6 worm cellular contexts compared by ENCODE assay signal in genomic region chrX:3297812-3298211, ce11.
A peak's percentile ranks its signal among the peaks of the same experiment; 100 is the strongest.
TF ChIP-seq lines count a peak whose summit lies in the region.

No protein-coding gene starts in this region.

TF ChIP-seq in whole organism, L1 larva, 84 proteins besides CTCF, POLR2A, EP300 and RAD21:
- no peak for TF ChIP-seq nhr-47 (tag; optimal IDR thresholded peaks at IDR 0.05; lab: Kevin White, UChicago)
- peak; percentile 29 for TF ChIP-seq nhr-20 (tag; optimal IDR thresholded peaks at IDR 0.05; lab: Kevin White, UChicago)
- TF ChIP-seq ets-5 (GFP tag; IDR thresholded peaks at IDR 0.05; lab: Robert Waterston, UW) = no peak
- TF ChIP-seq C34B4.2 (tag; optimal IDR thresholded peaks at IDR 0.05; lab: Kevin White, UChicago) = no peak
- TF ChIP-seq irx-1 (tag; optimal IDR thresholded peaks at IDR 0.05; lab: Kevin White, UChicago) = no peak
- TF ChIP-seq elt-2 (tag; optimal IDR thresholded peaks at IDR 0.05; lab: Kevin White, UChicago) = peak; percentile 87
- no peak for TF ChIP-seq blmp-1 (tag; optimal IDR thresholded peaks at IDR 0.05; lab: Kevin White, UChicago)

TF ChIP-seq in whole organism, L2 larva, 48 proteins besides CTCF, POLR2A, EP300 and RAD21 (continues in another document):
- TF ChIP-seq elt-3 (tag; optimal IDR thresholded peaks at IDR 0.05; lab: Kevin White, UChicago) (no peak), ztf-4 (tag; optimal IDR thresholded peaks at IDR 0.05; lab: Kevin White, UChicago) (no peak), mdl-1 (tag; optimal IDR thresholded peaks at IDR 0.05; lab: Kevin White, UChicago) (no peak), sma-9 (GFP tag; optimal IDR thresholded peaks at IDR 0.05; lab: Kevin White, UChicago) (peak; percentile 90), sma-9 (tag; optimal IDR thresholded peaks at IDR 0.05; lab: Kevin White, UChicago) (no peak), peb-1 (tag; optimal IDR thresholded peaks at IDR 0.05; lab: Kevin White, UChicago) (no peak), skn-1 (tag; optimal IDR thresholded peaks at IDR 0.05; lab: Kevin White, UChicago) (no peak), gmeb-1 (tag; optimal IDR thresholded peaks at IDR 0.05; lab: Kevin White, UChicago) (peak; percentile 26), ceh-82 (tag; optimal IDR thresholded peaks at IDR 0.05; lab: Kevin White, UChicago) (no peak), unc-62 (GFP tag; optimal IDR thresholded peaks at IDR 0.05; lab: Kevin White, UChicago) (no peak), sma-3 (GFP tag; optimal IDR thresholded peaks at IDR 0.05; lab: Kevin White, UChicago) (no peak), R02D3.7 (tag; optimal IDR thresholded peaks at IDR 0.05; lab: Kevin White, UChicago) (no peak), nhr-6 (tag; optimal IDR thresholded peaks at IDR 0.05; lab: Kevin White, UChicago) (no peak), nhr-77 (tag; optimal IDR thresholded peaks at IDR 0.05; lab: Kevin White, UChicago) (no peak), unc-39 (tag; optimal IDR thresholded peaks at IDR 0.05; lab: Kevin White, UChicago) (no peak), fos-1 (tag; optimal IDR thresholded peaks at IDR 0.05; lab: Kevin White, UChicago) (peak; percentile 88), snpc-4 (tag; optimal IDR thresholded peaks at IDR 0.05; lab: Kevin White, UChicago) (no peak), aly-2 (tag; optimal IDR thresholded peaks at IDR 0.05; lab: Kevin White, UChicago) (no peak)

TF ChIP-seq in whole organism, L3 larva, 47 proteins besides CTCF, POLR2A, EP300 and RAD21:
- TF ChIP-seq nhr-23 (tag; optimal IDR thresholded peaks at IDR 0.05; lab: Kevin White, UChicago) = no peak
- no peak for TF ChIP-seq ceh-28 (tag; optimal IDR thresholded peaks at IDR 0.05; lab: Kevin White, UChicago)
- TF ChIP-seq nhr-28 (tag; optimal IDR thresholded peaks at IDR 0.05; lab: Kevin White, UChicago) = no peak
- TF ChIP-seq ceh-82 (tag; optimal IDR thresholded peaks at IDR 0.05; lab: Kevin White, UChicago) = no peak
- TF ChIP-seq aly-2 (tag; optimal IDR thresholded peaks at IDR 0.05; lab: Kevin White, UChicago) = no peak
- no peak for TF ChIP-seq unc-62 (GFP tag; optimal IDR thresholded peaks at IDR 0.05; lab: Kevin White, UChicago)
- TF ChIP-seq pqm-1 (tag; optimal IDR thresholded peaks at IDR 0.05; lab: Kevin White, UChicago) = peak; percentile 87
- TF ChIP-seq ztf-11 (tag; optimal IDR thresholded peaks at IDR 0.05; lab: Kevin White, UChicago) = no peak
- no peak for TF ChIP-seq fkh-2 (tag; optimal IDR thresholded peaks at IDR 0.05; lab: Kevin White, UChicago)
- TF ChIP-seq elt-2 (tag; optimal IDR thresholded peaks at IDR 0.05; lab: Kevin White, UChicago) = peak; percentile 88
- TF ChIP-seq mml-1 (tag; optimal IDR thresholded peaks at IDR 0.05; lab: Kevin White, UChicago) = no peak

TF ChIP-seq in whole organism, L4 larva, 104 proteins besides CTCF, POLR2A, EP300 and RAD21 (continues in another document):
- TF ChIP-seq zfp-2 (tag; optimal IDR thresholded peaks at IDR 0.05; lab: Kevin White, UChicago) = no peak
- TF ChIP-seq hlh-30 (tag; optimal IDR thresholded peaks at IDR 0.05; lab: Kevin White, UChicago; ENCODE audit: insufficient read depth) = peak; percentile 18
- no peak for TF ChIP-seq daf-19 (GFP tag; conservative IDR thresholded peaks at IDR 0.05; lab: Robert Waterston, UW)
- peak; percentile 69 for TF ChIP-seq nhr-77 (tag; optimal IDR thresholded peaks at IDR 0.05; lab: Kevin White, UChicago)
- no peak for TF ChIP-seq daf-16 (GFP tag; optimal IDR thresholded peaks at IDR 0.05; lab: Kevin White, UChicago)
- TF ChIP-seq daf-16 (tag; optimal IDR thresholded peaks at IDR 0.05; lab: Kevin White, UChicago) = peak; percentile 73
- TF ChIP-seq unc-62 (GFP tag; optimal IDR thresholded peaks at IDR 0.05 in 1 of 2; lab: Kevin White, UChicago) = peak in 1 of 2 experiments; percentile 78
- no peak for TF ChIP-seq unc-62 (tag; optimal IDR thresholded peaks at IDR 0.05; lab: Kevin White, UChicago)
- peak; percentile 39 for TF ChIP-seq nhr-48 (tag; optimal IDR thresholded peaks at IDR 0.05; lab: Kevin White, UChicago)
- TF ChIP-seq nhr-102 (tag; optimal IDR thresholded peaks at IDR 0.05; lab: Kevin White, UChicago) = no peak
- TF ChIP-seq daf-12 (tag; optimal IDR thresholded peaks at IDR 0.05; lab: Kevin White, UChicago) = no peak
- TF ChIP-seq dmd-6 (GFP tag; IDR thresholded peaks at IDR 0.05; lab: Robert Waterston, UW) = peak; percentile 96
- TF ChIP-seq dve-1 (tag; optimal IDR thresholded peaks at IDR 0.05; lab: Kevin White, UChicago; ENCODE audit: insufficient read depth) = peak; percentile 59
- no peak for TF ChIP-seq zag-1 (tag; optimal IDR thresholded peaks at IDR 0.05; lab: Kevin White, UChicago)
- no peak for TF ChIP-seq T20F7.1 (GFP tag; optimal IDR thresholded peaks at IDR 0.05; lab: Kevin White, UChicago)
- peak; percentile 78 for TF ChIP-seq nhr-28 (tag; optimal IDR thresholded peaks at IDR 0.05; lab: Kevin White, UChicago)
- no peak for TF ChIP-seq mes-2 (tag; optimal IDR thresholded peaks at IDR 0.05; lab: Kevin White, UChicago; ENCODE audit: poor library complexity, severe bottlenecking)
- no peak for TF ChIP-seq ceh-20 (GFP tag; IDR thresholded peaks at IDR 0.05; lab: Robert Waterston, UW)
- peak; percentile 61 for TF ChIP-seq pqm-1 (tag; optimal IDR thresholded peaks at IDR 0.05; lab: Kevin White, UChicago)
- TF ChIP-seq aha-1 (tag; lab: Kevin White, UChicago) = peak; percentile 71
- TF ChIP-seq hlh-11 (tag; optimal IDR thresholded peaks at IDR 0.05; lab: Kevin White, UChicago) = peak; percentile 58

TF ChIP-seq in whole organism, late embryonic, 69 proteins besides CTCF, POLR2A, EP300 and RAD21:
- TF ChIP-seq hlh-30 (tag; optimal IDR thresholded peaks at IDR 0.05; lab: Kevin White, UChicago; ENCODE audit: insufficient read depth) = no peak
- peak; percentile 57 for TF ChIP-seq elt-2 (tag; optimal IDR thresholded peaks at IDR 0.05; lab: Kevin White, UChicago)
- no peak for TF ChIP-seq eyg-1 (tag; optimal IDR thresholded peaks at IDR 0.05; lab: Kevin White, UChicago)

TF ChIP-seq in whole organism, young adult, 124 proteins besides CTCF, POLR2A, EP300 and RAD21:
- no peak for TF ChIP-seq efl-1 (GFP tag; optimal IDR thresholded peaks at IDR 0.05; lab: Kevin White, UChicago)
- TF ChIP-seq nhr-80 (tag; optimal IDR thresholded peaks at IDR 0.05; lab: Kevin White, UChicago) = peak; percentile 79
TF ChIP-seq in whole organism, young adult: peak in this region for 1.
